Fruit fly (Drosophila melanogaster) whole organism, adult: ENCODE results near the gene CG13609.

Experiments used
- CG12768 ChIP-seq: fragments of 200-800 bp; sonication (Bioruptor generic); optimal IDR thresholded peaks from 2 replicates; lab custom pipeline; 2017; ENCODE audit warnings: missing biosample characterization, missing genetic modification characterization, mild to moderate bottlenecking, moderate library complexity, missing genetic modification reagents
- CG7101 ChIP-seq: fragments of 200-800 bp; sonication (Bioruptor generic); optimal IDR thresholded peaks from 2 replicates; lab custom pipeline; 2018; ENCODE audit warnings: missing biosample characterization, mild to moderate bottlenecking, missing genetic modification characterization, moderate library complexity
- Hr96 ChIP-seq: fragments of 200-800 bp; sonication (Bioruptor generic); optimal IDR thresholded peaks from 2 replicates; lab custom pipeline; 2016; ENCODE audit warnings: missing biosample characterization, missing genetic modification characterization
- cic ChIP-seq: fragments of 200-800 bp; sonication (Bioruptor generic); optimal IDR thresholded peaks from 2 replicates; lab custom pipeline; 2017; ENCODE audit warnings: missing biosample characterization, mild to moderate bottlenecking, missing genetic modification characterization, moderate library complexity
- kay ChIP-seq: fragments of 200-800 bp; sonication (Bioruptor generic); peaks from one replicate; lab custom pipeline; 2016; ENCODE audit warnings: missing biosample characterization, missing genetic modification characterization, borderline replicate concordance
- ovo ChIP-seq: fragments of 200-800 bp; sonication (Bioruptor generic); optimal IDR thresholded peaks from 2 replicates; lab custom pipeline; 2016; ENCODE audit warnings: missing biosample characterization, missing genetic modification characterization

- no peak for TF ChIP-seq CG12768 (GFP tag; lab: Kevin White, UChicago)
- no peak for TF ChIP-seq ovo
- TF ChIP-seq cic, result no peak
- TF ChIP-seq kay, result no peak
- TF ChIP-seq CG7101, result no peak
- TF ChIP-seq Hr96 (GFP tag; lab: Kevin White, UChicago), result no peak
Measured at dm6 chr3R:24263588-24264413, 37.0 kb downstream of the CG13609 start.
